Fruit fly (Drosophila melanogaster): Measurements from ENCODE around the gene CG16820.
A peak's percentile ranks its signal among the peaks of the same experiment; 100 is the strongest.

- TF ChIP-seq trem (tag; optimal IDR thresholded peaks at IDR 0.05) (no peak), emc (GFP tag; optimal IDR thresholded peaks at IDR 0.05) (no peak), Hr51 (GFP tag; optimal IDR thresholded peaks at IDR 0.05) (no peak), ken (GFP tag; IDR thresholded peaks at IDR 0.05) (no peak), Hr3 (GFP tag; optimal IDR thresholded peaks at IDR 0.05) (no peak), Mad (GFP tag; optimal IDR thresholded peaks at IDR 0.05) (no peak), CG15479 (GFP tag; optimal IDR thresholded peaks at IDR 0.05) (peak; percentile 97), CG17802 (tag; optimal IDR thresholded peaks at IDR 0.05) (no peak), YL-1 (GFP tag; optimal IDR thresholded peaks at IDR 0.05) (no peak), zfh2 (GFP tag; optimal IDR thresholded peaks at IDR 0.05) (no peak), CG32772 (GFP tag; IDR thresholded peaks at IDR 0.05) (no peak), Hmr (GFP tag; optimal IDR thresholded peaks at IDR 0.05) (no peak), CG34376 (GFP tag; optimal IDR thresholded peaks at IDR 0.05) (no peak)
Measured at dm6 chr2L:13225225-13225840, 20.7 kb upstream of the CG16820 start, which contains the start of gene CG15480.

Data from whole organism, embryonic.